Fruit fly (Drosophila melanogaster) whole organism, embryonic: Measurements from ENCODE around the gene CG14659.

ENCODE experiments used
- Adf1 ChIP-seq: fragments of 200-800 bp; sonication (Bioruptor generic); IDR thresholded peaks from 2 replicates; pipeline ENCODE4 v1.3.6; 2022; ENCODE audit warnings: missing biosample characterization, missing genetic modification characterization
- CG1024 ChIP-seq: fragments of 200-800 bp; sonication (Bioruptor generic); IDR thresholded peaks from 2 replicates; pipeline ENCODE4 v1.3.6; 2022; ENCODE audit warnings: missing biosample characterization, missing genetic modification characterization
- CG11723 ChIP-seq: fragments of 200-800 bp; sonication (Bioruptor generic); optimal IDR thresholded peaks from 2 replicates; lab custom pipeline; 2017; ENCODE audit warnings: missing biosample characterization, mild to moderate bottlenecking, missing genetic modification characterization
- CG12071 ChIP-seq: fragments of 200-800 bp; sonication (Bioruptor generic); optimal IDR thresholded peaks from 3 replicates; lab custom pipeline; 2018; ENCODE audit warnings: missing biosample characterization, mild to moderate bottlenecking, missing genetic modification characterization
- CG12104 ChIP-seq: fragments of 200-800 bp; sonication (Bioruptor generic); optimal IDR thresholded peaks from 3 replicates; lab custom pipeline; 2016; ENCODE audit warnings: missing biosample characterization, missing genetic modification characterization
- CG14860 ChIP-seq: fragments of 200-800 bp; sonication (Bioruptor generic); IDR thresholded peaks from 3 replicates; pipeline ENCODE4 v1.3.6; 2022; ENCODE audit warnings: missing biosample characterization, missing genetic modification characterization; ENCODE audit not compliant: partially characterized antibody
- CG1529 ChIP-seq: fragments of 200-800 bp; sonication (Bioruptor generic); optimal IDR thresholded peaks from 3 replicates; lab custom pipeline; 2018; ENCODE audit warnings: missing biosample characterization, missing genetic modification characterization
- CG1603 ChIP-seq: fragments of 200-800 bp; sonication (Bioruptor generic); optimal IDR thresholded peaks from 2 replicates; lab custom pipeline; 2019; ENCODE audit warnings: missing biosample characterization, mild to moderate bottlenecking, missing genetic modification characterization, moderate library complexity
- CG17361 ChIP-seq: fragments of 200-800 bp; sonication (Bioruptor generic); IDR thresholded peaks from 3 replicates; pipeline ENCODE4 v1.3.6; 2022; ENCODE audit warnings: missing biosample characterization, missing genetic modification characterization
- CG4282 ChIP-seq: fragments of 200-800 bp; sonication (Bioruptor generic); optimal IDR thresholded peaks from 2 replicates; lab custom pipeline; 2016; ENCODE audit warnings: missing biosample characterization, missing genetic modification characterization
- CG4617 ChIP-seq: fragments of 200-800 bp; sonication (Bioruptor generic); optimal IDR thresholded peaks from 3 replicates; lab custom pipeline; 2016; ENCODE audit warnings: missing biosample characterization, missing genetic modification characterization, borderline replicate concordance
- CG4730 ChIP-seq: fragments of 200-800 bp; sonication (Bioruptor generic); IDR thresholded peaks from 2 replicates; pipeline ENCODE4 v1.3.6; 2022; ENCODE audit warnings: missing biosample characterization, missing genetic modification characterization
- CG6175 ChIP-seq: fragments of 200-800 bp; sonication (Bioruptor generic); IDR thresholded peaks from 3 replicates; pipeline ENCODE4 v1.3.6; 2022; ENCODE audit warnings: missing biosample characterization, missing genetic modification characterization
- CG8290 ChIP-seq, 3 experiments: fragments of 200-800 bp; sonication (Bioruptor generic); optimal IDR thresholded peaks; 2 replicates each; lab custom pipeline; 2016 to 2019; ENCODE audit warnings: missing biosample characterization in 3 of 3, missing genetic modification characterization in 3 of 3, mild to moderate bottlenecking in 2 of 3, moderate library complexity in 1 of 3
- CG9727 ChIP-seq: fragments of 200-800 bp; sonication (Bioruptor generic); optimal IDR thresholded peaks from 3 replicates; lab custom pipeline; 2017; ENCODE audit warnings: missing biosample characterization, mild to moderate bottlenecking, missing genetic modification characterization
- CG9797 ChIP-seq: fragments of 200-800 bp; sonication (Bioruptor generic); optimal IDR thresholded peaks from 3 replicates; lab custom pipeline; 2018; ENCODE audit warnings: missing biosample characterization, mild to moderate bottlenecking, missing genetic modification characterization
- CG9932 ChIP-seq: fragments of 200-800 bp; sonication (Bioruptor generic); IDR thresholded peaks from 2 replicates; pipeline ENCODE4 v1.3.6; 2022; ENCODE audit warnings: missing biosample characterization, missing genetic modification characterization
- Camta ChIP-seq: fragments of 200-800 bp; sonication (Bioruptor generic); optimal IDR thresholded peaks from 2 replicates; lab custom pipeline; 2016; ENCODE audit warnings: missing biosample characterization, missing genetic modification characterization
- D19B ChIP-seq: fragments of 200-800 bp; sonication (Bioruptor generic); optimal IDR thresholded peaks from 2 replicates; lab custom pipeline; 2017; ENCODE audit warnings: missing biosample characterization, mild to moderate bottlenecking, missing genetic modification characterization
- Ets97D ChIP-seq: fragments of 200-800 bp; sonication (Bioruptor generic); optimal IDR thresholded peaks from 3 replicates; lab custom pipeline; 2016; ENCODE audit warnings: missing biosample characterization, missing genetic modification characterization
- Fer1 ChIP-seq: fragments of 200-800 bp; sonication (Bioruptor generic); optimal IDR thresholded peaks from 2 replicates; lab custom pipeline; 2017; ENCODE audit warnings: missing biosample characterization, mild to moderate bottlenecking, missing genetic modification characterization
- Max ChIP-seq: fragments of 200-800 bp; sonication (Bioruptor generic); optimal IDR thresholded peaks from 2 replicates; lab custom pipeline; 2016; ENCODE audit warnings: missing biosample characterization, mild to moderate bottlenecking, missing genetic modification characterization
- NK7.1 ChIP-seq: fragments of 200-800 bp; sonication (Bioruptor generic); optimal IDR thresholded peaks from 3 replicates; lab custom pipeline; 2016; ENCODE audit warnings: missing biosample characterization, missing genetic modification characterization
- Neu2 ChIP-seq: fragments of 200-800 bp; sonication (Bioruptor generic); optimal IDR thresholded peaks from 3 replicates; lab custom pipeline; 2016; ENCODE audit warnings: missing biosample characterization, missing genetic modification characterization, borderline replicate concordance
- Nf-YC ChIP-seq: fragments of 200-800 bp; optimal IDR thresholded peaks from 3 replicates; lab custom pipeline; 2019; ENCODE audit warnings: missing biosample characterization, mild to moderate bottlenecking, missing genetic modification characterization, moderate library complexity
- Scr ChIP-seq: fragments of 200-800 bp; sonication (Bioruptor generic); IDR thresholded peaks from 2 replicates; pipeline ENCODE4 v1.3.6; 2022; ENCODE audit warnings: missing biosample characterization, missing genetic modification characterization; ENCODE audit not compliant: partially characterized antibody
- Sry-β ChIP-seq: fragments of 200-800 bp; sonication (Bioruptor generic); optimal IDR thresholded peaks from 2 replicates; lab custom pipeline; 2018; ENCODE audit warnings: missing biosample characterization, mild to moderate bottlenecking, missing genetic modification characterization, moderate library complexity
- Xbp1 ChIP-seq: fragments of 200-800 bp; sonication (Bioruptor generic); optimal IDR thresholded peaks from 3 replicates; lab custom pipeline; 2016; ENCODE audit warnings: missing biosample characterization, mild to moderate bottlenecking, missing genetic modification characterization
- bsh ChIP-seq, 2 experiments: fragments of 200-800 bp; sonication (Bioruptor generic); optimal IDR thresholded peaks; 2 replicates each; lab custom pipeline; 2017 to 2018; ENCODE audit warnings: mild to moderate bottlenecking in 2 of 2, missing biosample characterization in 2 of 2, missing genetic modification characterization in 2 of 2, moderate library complexity in 1 of 2
- cg ChIP-seq: fragments of 200-800 bp; sonication (Bioruptor generic); optimal IDR thresholded peaks from 3 replicates; lab custom pipeline; 2019; ENCODE audit warnings: missing biosample characterization, mild to moderate bottlenecking, missing genetic modification characterization, moderate library complexity
- cwo ChIP-seq: fragments of 200-800 bp; sonication (Bioruptor generic); optimal IDR thresholded peaks from 3 replicates; lab custom pipeline; 2017; ENCODE audit warnings: missing biosample characterization, missing genetic modification characterization, mild to moderate bottlenecking, moderate library complexity, missing genetic modification reagents
- en ChIP-seq: fragments of 200-800 bp; sonication (Bioruptor generic); optimal IDR thresholded peaks from 2 replicates; lab custom pipeline; 2016; ENCODE audit warnings: missing biosample characterization, missing genetic modification characterization
- ftz-f1 ChIP-seq: fragments of 200-800 bp; sonication (Bioruptor generic); optimal IDR thresholded peaks from 2 replicates; lab custom pipeline; 2016; ENCODE audit warnings: missing biosample characterization, missing genetic modification characterization
- hbn ChIP-seq: fragments of 200-800 bp; sonication (Bioruptor generic); IDR thresholded peaks from 2 replicates; pipeline ENCODE4 v1.3.6; 2022; ENCODE audit warnings: missing biosample characterization, missing genetic modification characterization; ENCODE audit not compliant: partially characterized antibody
- jigr1 ChIP-seq: fragments of 200-800 bp; sonication (Bioruptor generic); IDR thresholded peaks from 3 replicates; pipeline ENCODE4 v1.3.6; 2022; ENCODE audit warnings: missing biosample characterization, missing genetic modification characterization
- klu ChIP-seq: fragments of 200-800 bp; sonication (Bioruptor generic); IDR thresholded peaks from 2 replicates; pipeline ENCODE4 v1.3.6; 2022; ENCODE audit warnings: missing biosample characterization, missing genetic modification characterization
- lilli ChIP-seq: fragments of 200-800 bp; sonication (Bioruptor generic); optimal IDR thresholded peaks from 3 replicates; lab custom pipeline; 2016; ENCODE audit warnings: missing biosample characterization, missing genetic modification characterization
- nerfin-2 ChIP-seq: fragments of 200-800 bp; sonication (Bioruptor generic); IDR thresholded peaks from 2 replicates; pipeline ENCODE4 v1.3.6; 2022; ENCODE audit warnings: missing biosample characterization, missing genetic modification characterization; ENCODE audit not compliant: partially characterized antibody
- odd ChIP-seq: fragments of 200-800 bp; sonication (Bioruptor generic); optimal IDR thresholded peaks from 2 replicates; lab custom pipeline; 2017; ENCODE audit warnings: missing biosample characterization, mild to moderate bottlenecking, missing genetic modification characterization
- pb ChIP-seq: fragments of 200-800 bp; sonication (Bioruptor generic); optimal IDR thresholded peaks from 3 replicates; lab custom pipeline; 2016; ENCODE audit warnings: missing biosample characterization, missing genetic modification characterization
- peb ChIP-seq: fragments of 200-800 bp; sonication (Bioruptor generic); IDR thresholded peaks from 2 replicates; pipeline ENCODE4 v1.3.6; 2022; ENCODE audit warnings: missing biosample characterization, missing genetic modification characterization
- phol ChIP-seq: fragments of 200-800 bp; sonication (Bioruptor generic); optimal IDR thresholded peaks from 3 replicates; lab custom pipeline; 2018; ENCODE audit warnings: missing biosample characterization, mild to moderate bottlenecking, missing genetic modification characterization, moderate library complexity
- repo ChIP-seq: fragments of 200-800 bp; sonication (Bioruptor generic); optimal IDR thresholded peaks from 2 replicates; lab custom pipeline; 2016; ENCODE audit warnings: missing biosample characterization, missing genetic modification characterization
- rib ChIP-seq: fragments of 200-800 bp; sonication (Bioruptor generic); IDR thresholded peaks from 2 replicates; pipeline ENCODE4 v1.3.6; 2022; ENCODE audit warnings: missing biosample characterization, missing genetic modification characterization
- sima ChIP-seq: fragments of 200-800 bp; sonication (Bioruptor generic); optimal IDR thresholded peaks from 2 replicates; lab custom pipeline; 2016; ENCODE audit warnings: missing biosample characterization, missing genetic modification characterization
- sr ChIP-seq: fragments of 200-800 bp; sonication (Bioruptor generic); IDR thresholded peaks from 3 replicates; pipeline ENCODE4 v1.3.6; 2022; ENCODE audit warnings: missing biosample characterization, missing genetic modification characterization
- ssp ChIP-seq: fragments of 200-800 bp; sonication (Bioruptor generic); IDR thresholded peaks from 2 replicates; pipeline ENCODE4 v1.3.6; 2022; ENCODE audit warnings: missing biosample characterization, missing genetic modification characterization
- tin ChIP-seq: fragments of 200-800 bp; sonication (Bioruptor generic); optimal IDR thresholded peaks from 3 replicates; lab custom pipeline; 2016; ENCODE audit warnings: missing biosample characterization, missing genetic modification characterization
- trh ChIP-seq: fragments of 200-800 bp; sonication (Bioruptor generic); optimal IDR thresholded peaks from 2 replicates; lab custom pipeline; 2016; ENCODE audit warnings: missing biosample characterization, missing genetic modification characterization
- vnd ChIP-seq: fragments of 200-800 bp; sonication (Bioruptor generic); IDR thresholded peaks from 3 replicates; pipeline ENCODE4 v1.3.6; 2022; ENCODE audit warnings: missing biosample characterization, missing genetic modification characterization; ENCODE audit not compliant: partially characterized antibody
- wek ChIP-seq: fragments of 200-800 bp; sonication (Bioruptor generic); optimal IDR thresholded peaks from 3 replicates; lab custom pipeline; 2018; ENCODE audit warnings: missing biosample characterization, mild to moderate bottlenecking, missing genetic modification characterization, moderate library complexity

CG14659 gene

dm6 chr3R:4852373-4852860, 21.3 kb upstream of the CG14659 start, which contains the start of gene opa (continued):
- TF ChIP-seq pb (GFP tag; lab: Kevin White, UChicago) = no peak
- no peak for TF ChIP-seq CG1529
- no peak for TF ChIP-seq CG12104 (GFP tag; lab: Kevin White, UChicago)
- TF ChIP-seq CG1024 (GFP tag; lab: Robert Waterston, UW) = no peak
- TF ChIP-seq bsh (GFP tag; optimal IDR thresholded peaks at IDR 0.05; lab: Kevin White, UChicago) = no peak
- no peak for TF ChIP-seq odd (GFP tag; lab: Kevin White, UChicago)
- no peak for TF ChIP-seq CG4282 (GFP tag; lab: Kevin White, UChicago)
- TF ChIP-seq Camta (GFP tag; lab: Kevin White, UChicago) = no peak
- no peak for TF ChIP-seq jigr1 (GFP tag; lab: Robert Waterston, UW)
- no peak for TF ChIP-seq Neu2
- TF ChIP-seq Max (GFP tag; lab: Kevin White, UChicago) = no peak
- TF ChIP-seq Nf-YC (tag; lab: Kevin White, UChicago) = peak; percentile 100
- TF ChIP-seq CG9727 (GFP tag; lab: Kevin White, UChicago) = no peak
- peak; percentile 43; the same call in 1 of the 2 replicates for TF ChIP-seq nerfin-2 (GFP tag; lab: Robert Waterston, UW)
- no peak for TF ChIP-seq CG4617
- no peak for TF ChIP-seq cwo (GFP tag; lab: Kevin White, UChicago)
- peak; percentile 31 for TF ChIP-seq cg (GFP tag; lab: Kevin White, UChicago)
- TF ChIP-seq ftz-f1 (GFP tag; lab: Kevin White, UChicago) = peak; percentile 52
- peak; percentile 75 for TF ChIP-seq phol
- no peak for TF ChIP-seq Xbp1 (GFP tag; lab: Kevin White, UChicago)
- no peak for TF ChIP-seq en (GFP tag; lab: Kevin White, UChicago)
- TF ChIP-seq CG17361 (GFP tag; lab: Robert Waterston, UW) = no peak
- TF ChIP-seq ssp = no peak
- TF ChIP-seq lilli = no peak
- TF ChIP-seq hbn (GFP tag; lab: Robert Waterston, UW) = no peak
- TF ChIP-seq Adf1 (GFP tag; lab: Robert Waterston, UW) = peak; percentile 78
- TF ChIP-seq NK7.1 = no peak
- no peak for TF ChIP-seq tin (GFP tag; lab: Kevin White, UChicago)
- TF ChIP-seq CG9932 = no peak
- no peak for TF ChIP-seq peb
- no peak for TF ChIP-seq CG14860 (GFP tag; lab: Robert Waterston, UW)
- TF ChIP-seq wek (GFP tag; lab: Kevin White, UChicago) = no peak
- TF ChIP-seq sima (GFP tag; lab: Kevin White, UChicago) = no peak
- TF ChIP-seq vnd = no peak
- TF ChIP-seq Sry-β = no peak
- TF ChIP-seq Ets97D (GFP tag; lab: Kevin White, UChicago) = no peak
- no peak; the same call in 1 of the 2 replicates for TF ChIP-seq Scr
- TF ChIP-seq sr (GFP tag; lab: Robert Waterston, UW) = 0 out of 3 replicates have a peak, but pooled peaks have one; percentile 44
- TF ChIP-seq CG4730 (GFP tag; lab: Robert Waterston, UW) = no peak
- TF ChIP-seq CG8290 (GFP tag; optimal IDR thresholded peaks at IDR 0.05; lab: Kevin White, UChicago) = no peak
- no peak for TF ChIP-seq CG8290 (tag; optimal IDR thresholded peaks at IDR 0.05; lab: Kevin White, UChicago)
- no peak for TF ChIP-seq CG1603 (tag; lab: Kevin White, UChicago)
- no peak for TF ChIP-seq CG9797
- peak; percentile 75 for TF ChIP-seq rib (GFP tag; lab: Robert Waterston, UW)
- no peak for TF ChIP-seq klu (GFP tag; lab: Robert Waterston, UW)
- no peak for TF ChIP-seq CG6175 (GFP tag; lab: Robert Waterston, UW)
- TF ChIP-seq D19B (GFP tag; lab: Kevin White, UChicago) = no peak
- TF ChIP-seq CG12071 (GFP tag; lab: Kevin White, UChicago) = no peak
- no peak for TF ChIP-seq trh (GFP tag; lab: Kevin White, UChicago)
- TF ChIP-seq Fer1 (GFP tag; lab: Kevin White, UChicago) = no peak
- TF ChIP-seq CG11723 (GFP tag; lab: Kevin White, UChicago) = no peak
- no peak for TF ChIP-seq repo (GFP tag; lab: Kevin White, UChicago)
